Fruit fly (Drosophila melanogaster) whole organism, embryonic: Measurements from ENCODE around the gene Pino.

Experiments
- ATbp ChIP-seq: fragments of 200-800 bp; sonication (Bioruptor generic); optimal IDR thresholded peaks from 2 replicates; lab custom pipeline; 2017; ENCODE audit warnings: missing biosample characterization, mild to moderate bottlenecking, missing genetic modification characterization, missing genetic modification reagents
- Asciz ChIP-seq: fragments of 200-800 bp; sonication (Bioruptor generic); optimal IDR thresholded peaks from 2 replicates; lab custom pipeline; 2017; ENCODE audit warnings: missing biosample characterization, mild to moderate bottlenecking, missing genetic modification characterization, missing genetic modification reagents
- CG10267 ChIP-seq: fragments of 200-800 bp; sonication (Bioruptor generic); optimal IDR thresholded peaks from 2 replicates; lab custom pipeline; 2018; ENCODE audit warnings: missing biosample characterization, mild to moderate bottlenecking, missing genetic modification characterization, moderate library complexity
- CG10565 ChIP-seq: fragments of 200-800 bp; sonication (Bioruptor generic); optimal IDR thresholded peaks from 3 replicates; lab custom pipeline; 2016; ENCODE audit warnings: missing biosample characterization, mild to moderate bottlenecking, missing genetic modification characterization
- CG11723 ChIP-seq: fragments of 200-800 bp; sonication (Bioruptor generic); optimal IDR thresholded peaks from 2 replicates; lab custom pipeline; 2017; ENCODE audit warnings: missing biosample characterization, mild to moderate bottlenecking, missing genetic modification characterization
- CG12155 ChIP-seq: fragments of 200-800 bp; sonication (Bioruptor generic); optimal IDR thresholded peaks from 3 replicates; lab custom pipeline; 2016; ENCODE audit warnings: missing biosample characterization, missing genetic modification characterization
- CG12299 ChIP-seq: fragments of 200-800 bp; sonication (Bioruptor generic); optimal IDR thresholded peaks from 2 replicates; lab custom pipeline; 2018; ENCODE audit warnings: missing biosample characterization, mild to moderate bottlenecking, missing genetic modification characterization
- CG14441 ChIP-seq: fragments of 200-800 bp; sonication (Bioruptor generic); IDR thresholded peaks from 2 replicates; pipeline ENCODE4 v1.3.6; 2022; ENCODE audit warnings: missing biosample characterization, missing genetic modification characterization
- CG15269 ChIP-seq: fragments of 200-800 bp; sonication (Bioruptor generic); optimal IDR thresholded peaks from 2 replicates; lab custom pipeline; 2018; ENCODE audit warnings: missing biosample characterization, mild to moderate bottlenecking, missing genetic modification characterization, moderate library complexity
- CG1529 ChIP-seq: fragments of 200-800 bp; sonication (Bioruptor generic); optimal IDR thresholded peaks from 3 replicates; lab custom pipeline; 2018; ENCODE audit warnings: missing biosample characterization, missing genetic modification characterization
- CG15601 ChIP-seq: fragments of 200-800 bp; sonication (Bioruptor generic); optimal IDR thresholded peaks from 3 replicates; lab custom pipeline; 2019; ENCODE audit warnings: missing biosample characterization, mild to moderate bottlenecking, missing genetic modification characterization, moderate library complexity
- CG1602 ChIP-seq: fragments of 200-800 bp; sonication (Bioruptor generic); optimal IDR thresholded peaks from 3 replicates; lab custom pipeline; 2016; ENCODE audit warnings: missing biosample characterization, missing genetic modification characterization
- CG17359 ChIP-seq: fragments of 200-800 bp; sonication (Bioruptor generic); optimal IDR thresholded peaks from 3 replicates; lab custom pipeline; 2018; ENCODE audit warnings: missing biosample characterization, mild to moderate bottlenecking, missing genetic modification characterization, moderate library complexity
- CG18476 ChIP-seq: fragments of 200-800 bp; sonication (Bioruptor generic); optimal IDR thresholded peaks from 2 replicates; lab custom pipeline; 2016; ENCODE audit warnings: missing biosample characterization, mild to moderate bottlenecking, missing genetic modification characterization
- CG18764 ChIP-seq: fragments of 200-800 bp; sonication (Bioruptor generic); optimal IDR thresholded peaks from 3 replicates; lab custom pipeline; 2016; ENCODE audit warnings: missing biosample characterization, missing genetic modification characterization
- CG2678 ChIP-seq: fragments of 200-800 bp; sonication (Bioruptor generic); optimal IDR thresholded peaks from 3 replicates; lab custom pipeline; 2019; ENCODE audit warnings: missing biosample characterization, mild to moderate bottlenecking, missing genetic modification characterization, moderate library complexity
- CG2712 ChIP-seq: fragments of 200-800 bp; optimal IDR thresholded peaks from 3 replicates; lab custom pipeline; 2019; ENCODE audit warnings: missing biosample characterization, mild to moderate bottlenecking, missing genetic modification characterization, moderate library complexity
- CG2875 ChIP-seq: fragments of 200-800 bp; sonication (Bioruptor generic); optimal IDR thresholded peaks from 2 replicates; lab custom pipeline; 2017; ENCODE audit warnings: missing biosample characterization, mild to moderate bottlenecking, missing genetic modification characterization, missing genetic modification reagents
- CG31365 ChIP-seq: fragments of 200-800 bp; sonication (Bioruptor generic); optimal IDR thresholded peaks from 2 replicates; lab custom pipeline; 2018; ENCODE audit warnings: missing biosample characterization, mild to moderate bottlenecking, missing genetic modification characterization
- CG34422 ChIP-seq: fragments of 200-800 bp; sonication (Bioruptor generic); IDR thresholded peaks from 3 replicates; pipeline ENCODE4 v1.3.6; 2022; ENCODE audit warnings: missing biosample characterization, missing genetic modification characterization
- CG3838 ChIP-seq: fragments of 200-800 bp; sonication (Bioruptor generic); optimal IDR thresholded peaks from 3 replicates; lab custom pipeline; 2016; ENCODE audit warnings: missing biosample characterization, missing genetic modification characterization
- CG3847 ChIP-seq: fragments of 200-800 bp; sonication (Bioruptor generic); IDR thresholded peaks from 2 replicates; pipeline ENCODE4 v1.3.6; 2022; ENCODE audit warnings: missing biosample characterization, missing genetic modification characterization
- CG6689 ChIP-seq: fragments of 200-800 bp; sonication (Bioruptor generic); IDR thresholded peaks from 2 replicates; pipeline ENCODE4 v1.3.6; 2022; ENCODE audit warnings: missing biosample characterization, missing genetic modification characterization
- CG7839 ChIP-seq: fragments of 200-800 bp; sonication (Bioruptor generic); optimal IDR thresholded peaks from 3 replicates; lab custom pipeline; 2018; ENCODE audit warnings: missing biosample characterization, mild to moderate bottlenecking, missing genetic modification characterization, moderate library complexity
- CG8281 ChIP-seq: fragments of 200-800 bp; sonication (Bioruptor generic); optimal IDR thresholded peaks from 2 replicates; lab custom pipeline; 2018; ENCODE audit warnings: missing biosample characterization, mild to moderate bottlenecking, missing genetic modification characterization, moderate library complexity
- CG8290 ChIP-seq, 3 experiments: fragments of 200-800 bp; sonication (Bioruptor generic); optimal IDR thresholded peaks; 2 replicates each; lab custom pipeline; 2016 to 2019; ENCODE audit warnings: missing biosample characterization in 3 of 3, missing genetic modification characterization in 3 of 3, mild to moderate bottlenecking in 2 of 3, moderate library complexity in 1 of 3
- Doc3 ChIP-seq: fragments of 200-800 bp; sonication (Bioruptor generic); IDR thresholded peaks from 3 replicates; pipeline ENCODE4 v1.3.6; 2022; ENCODE audit warnings: missing biosample characterization, missing genetic modification characterization; ENCODE audit not compliant: partially characterized antibody
- Oaz ChIP-seq: fragments of 200-800 bp; sonication (Bioruptor generic); IDR thresholded peaks from 2 replicates; pipeline ENCODE4 v1.3.6; 2022; ENCODE audit warnings: missing biosample characterization, missing genetic modification characterization
- al ChIP-seq: fragments of 200-800 bp; sonication (Bioruptor generic); IDR thresholded peaks from 2 replicates; pipeline ENCODE4 v1.3.6; 2022; ENCODE audit warnings: missing biosample characterization, missing genetic modification characterization
- bab2 ChIP-seq: fragments of 200-800 bp; sonication (Bioruptor generic); optimal IDR thresholded peaks from 2 replicates; lab custom pipeline; 2016; ENCODE audit warnings: missing biosample characterization, missing genetic modification characterization
- cg ChIP-seq: fragments of 200-800 bp; sonication (Bioruptor generic); optimal IDR thresholded peaks from 3 replicates; lab custom pipeline; 2019; ENCODE audit warnings: missing biosample characterization, mild to moderate bottlenecking, missing genetic modification characterization, moderate library complexity
- da ChIP-seq: fragments of 200-800 bp; sonication (Bioruptor generic); optimal IDR thresholded peaks from 2 replicates; lab custom pipeline; 2016; ENCODE audit warnings: missing biosample characterization, missing genetic modification characterization
- dmrt11E ChIP-seq: fragments of 200-800 bp; sonication (Bioruptor generic); optimal IDR thresholded peaks from 3 replicates; lab custom pipeline; 2018; ENCODE audit warnings: missing biosample characterization, mild to moderate bottlenecking, missing genetic modification characterization, moderate library complexity
- dmrt99B ChIP-seq: fragments of 200-800 bp; sonication (Bioruptor generic); optimal IDR thresholded peaks from 2 replicates; lab custom pipeline; 2018; ENCODE audit warnings: missing biosample characterization, mild to moderate bottlenecking, missing genetic modification characterization, moderate library complexity
- ems ChIP-seq: fragments of 200-800 bp; sonication (Bioruptor generic); optimal IDR thresholded peaks from 3 replicates; lab custom pipeline; 2016; ENCODE audit warnings: missing biosample characterization, missing genetic modification characterization
- gfzf ChIP-seq: fragments of 200-800 bp; sonication (Bioruptor generic); optimal IDR thresholded peaks from 2 replicates; lab custom pipeline; 2016; ENCODE audit warnings: missing biosample characterization, mild to moderate bottlenecking, missing genetic modification characterization, moderate library complexity
- grn ChIP-seq: fragments of 200-800 bp; sonication (Bioruptor generic); optimal IDR thresholded peaks from 3 replicates; lab custom pipeline; 2017; ENCODE audit warnings: missing biosample characterization, missing genetic modification characterization
- gsb-n ChIP-seq: fragments of 200-800 bp; sonication (Bioruptor generic); optimal IDR thresholded peaks from 3 replicates; lab custom pipeline; 2018; ENCODE audit warnings: missing biosample characterization, mild to moderate bottlenecking, missing genetic modification characterization
- hbn ChIP-seq: fragments of 200-800 bp; sonication (Bioruptor generic); IDR thresholded peaks from 2 replicates; pipeline ENCODE4 v1.3.6; 2022; ENCODE audit warnings: missing biosample characterization, missing genetic modification characterization; ENCODE audit not compliant: partially characterized antibody
- jing ChIP-seq: fragments of 200-800 bp; sonication (Bioruptor generic); optimal IDR thresholded peaks from 2 replicates; lab custom pipeline; 2018; ENCODE audit warnings: missing biosample characterization, mild to moderate bottlenecking, missing genetic modification characterization
- lilli ChIP-seq: fragments of 200-800 bp; sonication (Bioruptor generic); optimal IDR thresholded peaks from 3 replicates; lab custom pipeline; 2016; ENCODE audit warnings: missing biosample characterization, missing genetic modification characterization
- mam ChIP-seq: fragments of 200-800 bp; sonication (Bioruptor generic); optimal IDR thresholded peaks from 3 replicates; lab custom pipeline; 2016; ENCODE audit warnings: missing biosample characterization, missing genetic modification characterization
- nmo ChIP-seq: fragments of 200-800 bp; sonication (Bioruptor generic); optimal IDR thresholded peaks from 2 replicates; lab custom pipeline; 2018; ENCODE audit warnings: missing biosample characterization, mild to moderate bottlenecking, missing genetic modification characterization, moderate library complexity
- odd ChIP-seq: fragments of 200-800 bp; sonication (Bioruptor generic); optimal IDR thresholded peaks from 2 replicates; lab custom pipeline; 2017; ENCODE audit warnings: missing biosample characterization, mild to moderate bottlenecking, missing genetic modification characterization
- peb ChIP-seq: fragments of 200-800 bp; sonication (Bioruptor generic); IDR thresholded peaks from 2 replicates; pipeline ENCODE4 v1.3.6; 2022; ENCODE audit warnings: missing biosample characterization, missing genetic modification characterization
- sisA ChIP-seq: fragments of 200-800 bp; sonication (Bioruptor generic); IDR thresholded peaks from 2 replicates; pipeline ENCODE4 v1.3.6; 2022; ENCODE audit warnings: missing biosample characterization, missing genetic modification characterization
- slp2 ChIP-seq: fragments of 200-800 bp; sonication (Bioruptor generic); optimal IDR thresholded peaks from 2 replicates; lab custom pipeline; 2016; ENCODE audit warnings: missing biosample characterization, missing genetic modification characterization
- wek ChIP-seq: fragments of 200-800 bp; sonication (Bioruptor generic); optimal IDR thresholded peaks from 3 replicates; lab custom pipeline; 2018; ENCODE audit warnings: missing biosample characterization, mild to moderate bottlenecking, missing genetic modification characterization, moderate library complexity
- zfh1 ChIP-seq: fragments of 200-800 bp; sonication (Bioruptor generic); IDR thresholded peaks from 3 replicates; pipeline ENCODE4 v1.3.6; 2022; ENCODE audit warnings: missing biosample characterization, missing genetic modification characterization

The Pino gene

DNA sequence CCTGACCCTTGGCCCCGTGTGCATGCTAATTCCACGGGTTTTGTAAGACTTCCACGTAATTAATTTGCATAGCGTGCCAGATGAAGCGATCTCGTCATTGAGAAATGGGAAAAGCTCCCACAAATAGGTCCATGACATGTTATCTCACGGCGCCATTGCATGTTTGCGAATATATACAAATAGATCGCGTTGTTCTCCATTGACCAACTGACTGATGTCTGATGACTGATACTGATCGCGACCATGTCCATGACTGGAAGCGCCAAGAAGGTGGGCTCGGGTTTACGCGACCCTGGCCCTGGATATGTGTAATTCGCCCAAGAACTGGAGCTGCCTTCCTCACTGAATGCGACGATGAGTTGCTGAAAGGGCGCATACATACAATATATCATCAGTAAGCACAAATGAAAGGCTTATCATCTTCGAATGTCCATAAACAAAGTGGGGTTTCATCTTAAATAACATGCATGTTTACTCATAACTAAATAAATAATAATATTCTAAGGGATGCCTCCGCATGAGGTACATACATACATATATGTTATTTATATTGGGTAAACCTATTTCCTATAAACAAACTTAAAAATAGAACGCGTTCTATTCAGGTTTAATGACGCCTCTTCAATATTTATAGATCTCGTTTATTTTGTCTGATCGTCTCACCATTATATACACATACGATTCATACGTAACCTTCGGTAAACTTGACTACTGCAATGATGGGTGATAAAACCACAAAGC, 5.5 kb downstream of the Pino start:
- TF ChIP-seq CG10565 = no peak
- no peak for TF ChIP-seq gfzf (GFP tag; lab: Kevin White, UChicago)
- no peak for TF ChIP-seq lilli (GFP tag; lab: Kevin White, UChicago)
- TF ChIP-seq CG2712 (tag; lab: Kevin White, UChicago) = peak; percentile 56
- TF ChIP-seq gsb-n (tag; lab: Kevin White, UChicago) = peak; percentile 82
- TF ChIP-seq bab2 (GFP tag; lab: Kevin White, UChicago) = peak; percentile 67
- peak; percentile 37 for TF ChIP-seq CG7839 (tag; lab: Kevin White, UChicago)
- no peak for TF ChIP-seq CG6689 (GFP tag; lab: Robert Waterston, UW)
- no peak for TF ChIP-seq al (GFP tag; lab: Robert Waterston, UW)
- TF ChIP-seq CG1602 (GFP tag; lab: Kevin White, UChicago) = peak; percentile 44
- no peak for TF ChIP-seq CG12155 (GFP tag; lab: Kevin White, UChicago)
- no peak for TF ChIP-seq CG3847
- peak; percentile 20 for TF ChIP-seq odd (GFP tag; lab: Kevin White, UChicago)
- TF ChIP-seq CG1529 (GFP tag; lab: Kevin White, UChicago) = peak; percentile 64
- TF ChIP-seq CG11723 = peak; percentile 28
- no peak for TF ChIP-seq ems (GFP tag; lab: Kevin White, UChicago)
- peak; percentile 30 for TF ChIP-seq CG10267 (tag; lab: Kevin White, UChicago)
- no peak for TF ChIP-seq mam (GFP tag; lab: Kevin White, UChicago)
- peak; percentile 30; the same call in 1 of the 2 replicates for TF ChIP-seq peb
- peak; percentile 1 for TF ChIP-seq CG31365 (tag; lab: Kevin White, UChicago)
- no peak for TF ChIP-seq cg (GFP tag; lab: Kevin White, UChicago)
- no peak for TF ChIP-seq CG15269 (tag; lab: Kevin White, UChicago)
- peak; percentile 51 for TF ChIP-seq grn (GFP tag; lab: Kevin White, UChicago)
- TF ChIP-seq dmrt99B (tag; lab: Kevin White, UChicago) = peak; percentile 44
- peak; percentile 69 for TF ChIP-seq CG15601 (tag; lab: Kevin White, UChicago)
- no peak for TF ChIP-seq hbn (GFP tag; lab: Robert Waterston, UW)
- peak; percentile 72 for TF ChIP-seq CG2678 (tag; lab: Kevin White, UChicago)
- peak; percentile 75 for TF ChIP-seq Asciz (GFP tag; lab: Kevin White, UChicago)
- no peak for TF ChIP-seq sisA (GFP tag; lab: Robert Waterston, UW)
- TF ChIP-seq ATbp (GFP tag; lab: Kevin White, UChicago) = peak; percentile 86
- TF ChIP-seq CG8290 (GFP tag; optimal IDR thresholded peaks at IDR 0.05; lab: Kevin White, UChicago) = no peak
- TF ChIP-seq CG8290 (tag; optimal IDR thresholded peaks at IDR 0.05; lab: Kevin White, UChicago) = peak in 1 of 2 experiments; percentile 53
- peak; percentile 43 for TF ChIP-seq CG12299 (tag; lab: Kevin White, UChicago)
- no peak for TF ChIP-seq Oaz (GFP tag; lab: Robert Waterston, UW)
- no peak for TF ChIP-seq jing (GFP tag; lab: Kevin White, UChicago)
- no peak for TF ChIP-seq CG3838 (GFP tag; lab: Kevin White, UChicago)
- no peak for TF ChIP-seq Doc3 (GFP tag; lab: Robert Waterston, UW)
- TF ChIP-seq CG14441 (GFP tag; lab: Robert Waterston, UW) = no peak
- peak; percentile 27 for TF ChIP-seq CG8281 (tag; lab: Kevin White, UChicago)
- peak; percentile 81 for TF ChIP-seq CG2875
- peak; percentile 27 for TF ChIP-seq wek (GFP tag; lab: Kevin White, UChicago)
- peak; percentile 46; the same call in 1 of the 3 replicates for TF ChIP-seq zfh1 (GFP tag; lab: Robert Waterston, UW)
- peak; percentile 84 for TF ChIP-seq dmrt11E (tag; lab: Kevin White, UChicago)
- TF ChIP-seq slp2 (GFP tag; lab: Kevin White, UChicago) = no peak
- TF ChIP-seq nmo (GFP tag; lab: Kevin White, UChicago) = peak; percentile 32
- no peak for TF ChIP-seq da
- peak; percentile 29 for TF ChIP-seq CG18476 (GFP tag; lab: Kevin White, UChicago)
- TF ChIP-seq CG18764 (GFP tag; lab: Kevin White, UChicago) = peak; percentile 45
- TF ChIP-seq CG17359 (tag; lab: Kevin White, UChicago) = peak; percentile 74
- no peak for TF ChIP-seq CG34422
